Worm (Caenorhabditis elegans): ENCODE measurements around the gene aptf-4.

DNA sequence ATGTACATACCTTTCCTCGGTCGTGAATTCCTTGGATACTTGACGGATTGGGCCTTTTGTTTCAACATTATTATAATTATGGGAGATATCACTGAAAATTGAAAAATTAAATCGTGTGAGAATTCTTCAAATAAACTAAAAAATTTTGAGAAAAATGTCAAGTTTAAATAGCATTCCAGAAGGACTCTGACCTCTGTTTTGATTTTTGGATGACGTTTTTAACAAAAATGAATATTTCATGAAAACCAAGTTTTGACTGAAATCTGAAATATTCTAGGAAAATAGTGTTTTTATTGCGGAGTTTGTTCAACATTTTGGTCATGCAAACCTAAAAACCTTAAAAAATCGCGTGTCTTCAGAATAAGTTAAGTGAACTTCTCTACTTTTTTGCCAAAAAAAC, 34.6 kb upstream of the aptf-4 start, which contains the start of gene glb-27:
- TF ChIP-seq W03F9.2 (tag; optimal IDR thresholded peaks at IDR 0.05) (no peak), dao-5 (tag; optimal IDR thresholded peaks at IDR 0.05) (no peak), him-1 (tag; optimal IDR thresholded peaks at IDR 0.05) (no peak)
